Worm (Caenorhabditis elegans): ENCODE measurements around the gene daf-42.

Gene daf-42

ce11 chrIV:7339095-7339494 lies 7.6 kb downstream of the daf-42 start:
- TF ChIP-seq him-1 (tag; optimal IDR thresholded peaks at IDR 0.05), result no peak
- TF ChIP-seq dao-5 (tag; optimal IDR thresholded peaks at IDR 0.05), result no peak
- TF ChIP-seq W03F9.2 (tag; optimal IDR thresholded peaks at IDR 0.05), result no peak

- TF ChIP-seq dao-5 (tag; optimal IDR thresholded peaks at IDR 0.05) (no peak), him-1 (tag; optimal IDR thresholded peaks at IDR 0.05) (no peak), W03F9.2 (tag; optimal IDR thresholded peaks at IDR 0.05) (no peak)
These were observed 8.6 kb downstream of the daf-42 start for ce11 chrIV:7338042-7338441.

ce11 chrIV:7332695-7333094 lies 14.0 kb downstream of the daf-42 start, which contains the start of gene ocr-4:
TSS of gene ocr-4 (minus strand) at chrIV:7332795.
- TF ChIP-seq dao-5 (tag; optimal IDR thresholded peaks at IDR 0.05) (no peak), W03F9.2 (tag; optimal IDR thresholded peaks at IDR 0.05) (no peak), him-1 (tag; optimal IDR thresholded peaks at IDR 0.05) (no peak)

- TF ChIP-seq W03F9.2 (tag; optimal IDR thresholded peaks at IDR 0.05) (no peak), dao-5 (tag; optimal IDR thresholded peaks at IDR 0.05) (no peak), him-1 (tag; optimal IDR thresholded peaks at IDR 0.05) (no peak)
These were observed 17.7 kb downstream of the daf-42 start, which contains the start of gene sqst-2 for ce11 chrIV:7328918-7329317. TSS of gene sqst-2 (minus strand) at chrIV:7328975.

- TF ChIP-seq him-1 (tag; optimal IDR thresholded peaks at IDR 0.05), result no peak
- no peak for TF ChIP-seq dao-5 (tag; optimal IDR thresholded peaks at IDR 0.05)
- no peak for TF ChIP-seq W03F9.2 (tag; optimal IDR thresholded peaks at IDR 0.05)
These were observed 20.0 kb downstream of the daf-42 start, which contains the start of gene ifo-1 for ce11 chrIV:7326613-7327149. TSS of gene ifo-1 (minus strand) at chrIV:7326663.

- TF ChIP-seq him-1 (tag; optimal IDR thresholded peaks at IDR 0.05), result no peak
- no peak for TF ChIP-seq dao-5 (tag; optimal IDR thresholded peaks at IDR 0.05)
- no peak for TF ChIP-seq W03F9.2 (tag; optimal IDR thresholded peaks at IDR 0.05)
These were observed 21.0 kb downstream of the daf-42 start for ce11 chrIV:7325698-7326097.

ce11 chrIV:7324913-7325312 lies 21.7 kb downstream of the daf-42 start:
- TF ChIP-seq W03F9.2 (tag; optimal IDR thresholded peaks at IDR 0.05) (no peak), dao-5 (tag; optimal IDR thresholded peaks at IDR 0.05) (no peak), him-1 (tag; optimal IDR thresholded peaks at IDR 0.05) (no peak)

- TF ChIP-seq W03F9.2 (tag; optimal IDR thresholded peaks at IDR 0.05) (no peak), him-1 (tag; optimal IDR thresholded peaks at IDR 0.05) (no peak), dao-5 (tag; optimal IDR thresholded peaks at IDR 0.05) (no peak)
These were observed 22.7 kb downstream of the daf-42 start for ce11 chrIV:7323904-7324303.

- no peak for TF ChIP-seq W03F9.2 (tag; optimal IDR thresholded peaks at IDR 0.05)
- no peak for TF ChIP-seq dao-5 (tag; optimal IDR thresholded peaks at IDR 0.05)
- TF ChIP-seq him-1 (tag; optimal IDR thresholded peaks at IDR 0.05), result no peak
These were observed 26.0 kb downstream of the daf-42 start for ce11 chrIV:7320688-7321087.

ce11 chrIV:7319931-7320435 lies 26.7 kb downstream of the daf-42 start:
- TF ChIP-seq W03F9.2 (tag; optimal IDR thresholded peaks at IDR 0.05), result peak; percentile 48
- TF ChIP-seq dao-5 (tag; optimal IDR thresholded peaks at IDR 0.05), result peak; percentile 35
- peak; percentile 68 for TF ChIP-seq him-1 (tag; optimal IDR thresholded peaks at IDR 0.05)

ce11 chrIV:7318900-7319299 lies 27.8 kb downstream of the daf-42 start:
- no peak for TF ChIP-seq W03F9.2 (tag; optimal IDR thresholded peaks at IDR 0.05)
- TF ChIP-seq him-1 (tag; optimal IDR thresholded peaks at IDR 0.05), result no peak
- no peak for TF ChIP-seq dao-5 (tag; optimal IDR thresholded peaks at IDR 0.05)

ce11 chrIV:7317829-7318529 lies 28.7 kb downstream of the daf-42 start:
- TF ChIP-seq W03F9.2 (tag; optimal IDR thresholded peaks at IDR 0.05) (no peak), him-1 (tag; optimal IDR thresholded peaks at IDR 0.05) (no peak)

- TF ChIP-seq dao-5 (tag; optimal IDR thresholded peaks at IDR 0.05), result no peak
- peak; percentile 61 for TF ChIP-seq W03F9.2 (tag; optimal IDR thresholded peaks at IDR 0.05)
These were observed 30.0 kb downstream of the daf-42 start, which contains the start of gene F42C5.9 for ce11 chrIV:7316613-7317153. TSS of gene F42C5.9 (minus strand) at chrIV:7317103.

- TF ChIP-seq him-1 (tag; optimal IDR thresholded peaks at IDR 0.05) (no peak), dao-5 (tag; optimal IDR thresholded peaks at IDR 0.05) (no peak), W03F9.2 (tag; optimal IDR thresholded peaks at IDR 0.05) (peak; percentile 57)
These were observed 32.7 kb downstream of the daf-42 start for ce11 chrIV:7313962-7314361.
